Fruit fly (Drosophila melanogaster): Measurements from ENCODE around the gene LSm-4.

Gene LSm-4

DNA sequence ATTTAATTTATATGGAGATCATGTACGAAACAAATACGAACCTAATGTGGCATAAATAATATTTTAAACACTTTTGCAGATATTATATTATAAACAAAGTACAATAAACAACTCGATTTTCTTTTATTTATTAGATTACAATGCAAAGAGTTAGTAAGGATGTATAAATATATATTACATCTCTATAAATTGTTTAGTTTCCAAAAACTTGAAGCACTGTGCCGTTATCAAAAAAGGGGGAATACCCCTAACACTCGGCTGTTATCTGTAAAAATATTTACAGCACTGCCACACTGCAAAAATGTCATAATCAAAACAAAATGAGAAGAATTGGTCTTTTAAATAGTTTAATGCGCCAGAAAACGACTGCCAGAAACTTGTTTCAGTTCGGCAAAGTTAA lies 23.5 kb upstream of the LSm-4 start, which contains the start of gene CG5188 (continued):
- TF ChIP-seq CG1602 (GFP tag; optimal IDR thresholded peaks at IDR 0.05) (peak; percentile 45), C15 (GFP tag; IDR thresholded peaks at IDR 0.05) (no peak), Poxn (GFP tag; IDR thresholded peaks at IDR 0.05) (no peak), Deaf1 (tag; optimal IDR thresholded peaks at IDR 0.05) (no peak), sob (GFP tag; IDR thresholded peaks at IDR 0.05) (peak; percentile 31; the same call in 1 of the 2 replicates), bab2 (GFP tag; optimal IDR thresholded peaks at IDR 0.05) (no peak), Bdp1 (GFP tag; optimal IDR thresholded peaks at IDR 0.05) (no peak), Hmr (GFP tag; optimal IDR thresholded peaks at IDR 0.05) (no peak), Trl (optimal IDR thresholded peaks at IDR 0.05) (no peak), Trl (GFP tag; optimal IDR thresholded peaks at IDR 0.05) (no peak), sna (GFP tag; IDR thresholded peaks at IDR 0.05; ENCODE audit: partially characterized antibody) (0 out of 2 replicates have a peak, but pooled peaks have one; percentile 36), CG10543 (GFP tag; optimal IDR thresholded peaks at IDR 0.05) (no peak), lov (optimal IDR thresholded peaks at IDR 0.05) (no peak), lov (GFP tag; IDR thresholded peaks at IDR 0.05) (no peak), sens (GFP tag) (no peak), usp (GFP tag; optimal IDR thresholded peaks at IDR 0.05) (no peak), CG10979 (tag; optimal IDR thresholded peaks at IDR 0.05) (peak; percentile 52), CG2889 (GFP tag; IDR thresholded peaks at IDR 0.05) (no peak), E2f1 (GFP tag; IDR thresholded peaks at IDR 0.05) (no peak), slp2 (GFP tag; optimal IDR thresholded peaks at IDR 0.05) (no peak), CG18476 (GFP tag; optimal IDR thresholded peaks at IDR 0.05) (no peak), CG12219 (GFP tag; optimal IDR thresholded peaks at IDR 0.05) (no peak), bbx (GFP tag; IDR thresholded peaks at IDR 0.05; ENCODE audit: partially characterized antibody) (no peak), CG2120 (GFP tag; optimal IDR thresholded peaks at IDR 0.05) (peak; percentile 56), Hr39 (optimal IDR thresholded peaks at IDR 0.05) (no peak), CG11093 (GFP tag; IDR thresholded peaks at IDR 0.05) (no peak), jigr1 (GFP tag; IDR thresholded peaks at IDR 0.05) (no peak), sima (GFP tag; optimal IDR thresholded peaks at IDR 0.05) (no peak), gfzf (GFP tag; optimal IDR thresholded peaks at IDR 0.05) (peak; percentile 54), CG4282 (GFP tag; optimal IDR thresholded peaks at IDR 0.05) (peak; percentile 6), CG11085 (GFP tag; IDR thresholded peaks at IDR 0.05) (no peak; the same call in 1 of the 2 replicates), CG9876 (GFP tag; optimal IDR thresholded peaks at IDR 0.05) (no peak), her (GFP tag; optimal IDR thresholded peaks at IDR 0.05) (no peak), insv (GFP tag; optimal IDR thresholded peaks at IDR 0.05) (no peak), NfI (GFP tag; optimal IDR thresholded peaks at IDR 0.05) (peak; percentile 47), vnd (GFP tag; IDR thresholded peaks at IDR 0.05; ENCODE audit: partially characterized antibody) (no peak), CG8388 (GFP tag; optimal IDR thresholded peaks at IDR 0.05) (peak; percentile 99), ato (GFP tag; IDR thresholded peaks at IDR 0.05; ENCODE audit: partially characterized antibody) (peak; percentile 53; the same call in 1 of the 2 replicates), CG10959 (GFP tag; IDR thresholded peaks at IDR 0.05) (no peak), CG7271 (tag; optimal IDR thresholded peaks at IDR 0.05) (peak; percentile 20), CG9727 (GFP tag; optimal IDR thresholded peaks at IDR 0.05) (peak; percentile 16), CG13123 (GFP tag; optimal IDR thresholded peaks at IDR 0.05) (peak; percentile 3), ham (GFP tag; IDR thresholded peaks at IDR 0.05) (no peak), Hand (GFP tag; optimal IDR thresholded peaks at IDR 0.05) (no peak), Med (GFP tag) (peak; percentile 65), CG43689 (GFP tag; IDR thresholded peaks at IDR 0.05) (no peak), Fer1 (GFP tag; optimal IDR thresholded peaks at IDR 0.05) (peak; percentile 48), CG11247 (GFP tag; IDR thresholded peaks at IDR 0.05) (no peak), ftz-f1 (GFP tag; optimal IDR thresholded peaks at IDR 0.05) (no peak), slbo (GFP tag; IDR thresholded peaks at IDR 0.05) (peak; percentile 67), zen (tag; optimal IDR thresholded peaks at IDR 0.05) (peak; percentile 20), knrl (GFP tag; IDR thresholded peaks at IDR 0.05; ENCODE audit: partially characterized antibody) (peak; percentile 20; the same call in 1 of the 3 replicates), Sry-δ (GFP tag; optimal IDR thresholded peaks at IDR 0.05) (no peak)

Measured in whole organism, embryonic.